Fruit fly (Drosophila melanogaster) whole organism, embryonic: Measurements from ENCODE around the gene CG7518.

Experiments used
- ATbp ChIP-seq: fragments of 200-800 bp; sonication (Bioruptor generic); optimal IDR thresholded peaks from 2 replicates; lab custom pipeline; 2017; ENCODE audit warnings: missing biosample characterization, mild to moderate bottlenecking, missing genetic modification characterization, missing genetic modification reagents
- Antp ChIP-seq: fragments of 200-800 bp; sonication (Bioruptor generic); optimal IDR thresholded peaks from 3 replicates; lab custom pipeline; 2016; ENCODE audit warnings: missing biosample characterization, missing genetic modification characterization
- BtbVII ChIP-seq: fragments of 200-800 bp; sonication (Bioruptor generic); optimal IDR thresholded peaks from 3 replicates; lab custom pipeline; 2017; ENCODE audit warnings: missing biosample characterization, mild to moderate bottlenecking, missing genetic modification characterization
- CG1024 ChIP-seq: fragments of 200-800 bp; sonication (Bioruptor generic); IDR thresholded peaks from 2 replicates; pipeline ENCODE4 v1.3.6; 2022; ENCODE audit warnings: missing biosample characterization, missing genetic modification characterization
- CG10959 ChIP-seq: fragments of 200-800 bp; sonication (Bioruptor generic); IDR thresholded peaks from 2 replicates; pipeline ENCODE4 v1.3.6; 2022; ENCODE audit warnings: missing biosample characterization, missing genetic modification characterization
- CG11695 ChIP-seq: fragments of 200-800 bp; sonication (Bioruptor generic); IDR thresholded peaks from 3 replicates; pipeline ENCODE4 v1.3.6; 2022; ENCODE audit warnings: missing biosample characterization, missing genetic modification characterization
- CG12071 ChIP-seq: fragments of 200-800 bp; sonication (Bioruptor generic); optimal IDR thresholded peaks from 3 replicates; lab custom pipeline; 2018; ENCODE audit warnings: missing biosample characterization, mild to moderate bottlenecking, missing genetic modification characterization
- CG12236 ChIP-seq: fragments of 200-800 bp; sonication (Bioruptor generic); optimal IDR thresholded peaks from 2 replicates; lab custom pipeline; 2016; ENCODE audit warnings: missing biosample characterization, missing genetic modification characterization
- CG2120 ChIP-seq: fragments of 200-800 bp; sonication (Bioruptor generic); optimal IDR thresholded peaks from 3 replicates; lab custom pipeline; 2016; ENCODE audit warnings: missing biosample characterization, missing genetic modification characterization
- CG33213 ChIP-seq: fragments of 200-800 bp; sonication (Bioruptor generic); optimal IDR thresholded peaks from 3 replicates; lab custom pipeline; 2016; ENCODE audit warnings: missing biosample characterization, missing genetic modification characterization
- CG42726 ChIP-seq: fragments of 200-800 bp; sonication (Bioruptor generic); IDR thresholded peaks from 2 replicates; pipeline ENCODE4 v1.3.6; 2022; ENCODE audit warnings: missing biosample characterization, missing genetic modification characterization; ENCODE audit not compliant: partially characterized antibody
- CG4328 ChIP-seq: fragments of 200-800 bp; sonication (Bioruptor generic); optimal IDR thresholded peaks from 3 replicates; lab custom pipeline; 2017; ENCODE audit warnings: missing biosample characterization, missing genetic modification reagents, missing genetic modification characterization
- CG4404 ChIP-seq: fragments of 200-800 bp; sonication (Bioruptor generic); IDR thresholded peaks from 2 replicates; pipeline ENCODE4 v1.3.6; 2022; ENCODE audit warnings: missing biosample characterization, missing genetic modification characterization
- CG5245 ChIP-seq: fragments of 200-800 bp; sonication (Bioruptor generic); optimal IDR thresholded peaks from 3 replicates; lab custom pipeline; 2016; ENCODE audit warnings: missing biosample characterization, missing genetic modification characterization
- CG6272 ChIP-seq: fragments of 200-800 bp; sonication (Bioruptor generic); IDR thresholded peaks from 2 replicates; pipeline ENCODE4 v1.3.6; 2022; ENCODE audit warnings: missing biosample characterization, missing genetic modification characterization
- CG6689 ChIP-seq: fragments of 200-800 bp; sonication (Bioruptor generic); IDR thresholded peaks from 2 replicates; pipeline ENCODE4 v1.3.6; 2022; ENCODE audit warnings: missing biosample characterization, missing genetic modification characterization
- CG6791 ChIP-seq: fragments of 200-800 bp; sonication (Bioruptor generic); IDR thresholded peaks from 3 replicates; pipeline ENCODE4 v1.3.6; 2022; ENCODE audit warnings: missing biosample characterization, missing genetic modification characterization; ENCODE audit not compliant: partially characterized antibody
- CG9727 ChIP-seq: fragments of 200-800 bp; sonication (Bioruptor generic); optimal IDR thresholded peaks from 3 replicates; lab custom pipeline; 2017; ENCODE audit warnings: missing biosample characterization, mild to moderate bottlenecking, missing genetic modification characterization
- CTCF ChIP-seq: fragments of 200-800 bp; sonication (Bioruptor generic); optimal IDR thresholded peaks from 2 replicates; lab custom pipeline; 2017; ENCODE audit warnings: missing biosample characterization, mild to moderate bottlenecking, missing genetic modification characterization, moderate library complexity
- Chrac-16 ChIP-seq: fragments of 200-800 bp; sonication (Bioruptor generic); optimal IDR thresholded peaks from 3 replicates; lab custom pipeline; 2016; ENCODE audit warnings: missing biosample characterization, missing genetic modification characterization
- D19A ChIP-seq: fragments of 200-800 bp; optimal IDR thresholded peaks from 3 replicates; lab custom pipeline; 2019; ENCODE audit warnings: missing biosample characterization, mild to moderate bottlenecking, missing genetic modification characterization, moderate library complexity
- Deaf1 ChIP-seq: fragments of 200-800 bp; optimal IDR thresholded peaks from 3 replicates; lab custom pipeline; 2019; ENCODE audit warnings: missing biosample characterization, mild to moderate bottlenecking, missing genetic modification characterization, moderate library complexity
- Dfd ChIP-seq, 2 experiments: fragments of >200 bp; optimal IDR thresholded peaks; 2 replicates each; lab custom pipeline; 2017; ENCODE audit warnings: missing biosample characterization in 2 of 2, missing genetic modification characterization in 2 of 2
- HHEX ChIP-seq: fragments of 200-800 bp; sonication (Bioruptor generic); optimal IDR thresholded peaks from 3 replicates; lab custom pipeline; 2017; ENCODE audit warnings: missing biosample characterization, mild to moderate bottlenecking, missing genetic modification characterization, missing genetic modification reagents
- MBD-R2 ChIP-seq: fragments of 200-800 bp; sonication (Bioruptor generic); IDR thresholded peaks from 2 replicates; pipeline ENCODE4 v1.3.6; 2022; ENCODE audit warnings: missing biosample characterization, missing genetic modification characterization
- Mes4 ChIP-seq: fragments of 200-800 bp; sonication (Bioruptor generic); optimal IDR thresholded peaks from 2 replicates; lab custom pipeline; 2016; ENCODE audit warnings: missing biosample characterization, missing genetic modification characterization
- Myb ChIP-seq: fragments of 200-800 bp; sonication (Bioruptor generic); optimal IDR thresholded peaks from 2 replicates; lab custom pipeline; 2016; ENCODE audit warnings: missing biosample characterization, missing genetic modification characterization
- Nf-YC ChIP-seq: fragments of 200-800 bp; optimal IDR thresholded peaks from 3 replicates; lab custom pipeline; 2019; ENCODE audit warnings: missing biosample characterization, mild to moderate bottlenecking, missing genetic modification characterization, moderate library complexity
- TFAM ChIP-seq: fragments of 200-800 bp; sonication (Bioruptor generic); optimal IDR thresholded peaks from 2 replicates; lab custom pipeline; 2017; ENCODE audit warnings: missing biosample characterization, missing genetic modification characterization, inconsistent platforms
- Xbp1 ChIP-seq: fragments of 200-800 bp; sonication (Bioruptor generic); optimal IDR thresholded peaks from 3 replicates; lab custom pipeline; 2016; ENCODE audit warnings: missing biosample characterization, mild to moderate bottlenecking, missing genetic modification characterization
- ap ChIP-seq: fragments of 200-800 bp; sonication (Bioruptor generic); IDR thresholded peaks from 2 replicates; pipeline ENCODE4 v1.3.6; 2022; ENCODE audit warnings: missing biosample characterization, missing genetic modification characterization
- crc ChIP-seq: fragments of 200-800 bp; sonication (Bioruptor generic); optimal IDR thresholded peaks from 2 replicates; lab custom pipeline; 2016; ENCODE audit warnings: missing biosample characterization, missing genetic modification characterization
- croc ChIP-seq: fragments of 200-800 bp; sonication (Bioruptor generic); conservative IDR thresholded peaks from 3 replicates; pipeline ENCODE4 v1.3.6; 2022; ENCODE audit warnings: missing biosample characterization, missing genetic modification characterization
- dimm ChIP-seq: fragments of 200-800 bp; sonication (Bioruptor generic); IDR thresholded peaks from 2 replicates; pipeline ENCODE4 v1.3.6; 2022; ENCODE audit warnings: missing biosample characterization, missing genetic modification characterization
- eyg ChIP-seq: fragments of 200-800 bp; sonication (Bioruptor generic); optimal IDR thresholded peaks from 3 replicates; lab custom pipeline; 2016; ENCODE audit warnings: missing biosample characterization, missing genetic modification characterization
- fd96Cb ChIP-seq: fragments of 200-800 bp; sonication (Bioruptor generic); optimal IDR thresholded peaks from 2 replicates; lab custom pipeline; 2018; ENCODE audit warnings: missing biosample characterization, mild to moderate bottlenecking, missing genetic modification characterization, moderate library complexity
- gcm ChIP-seq: fragments of 200-800 bp; sonication (Bioruptor generic); optimal IDR thresholded peaks from 2 replicates; lab custom pipeline; 2019; ENCODE audit warnings: missing biosample characterization, mild to moderate bottlenecking, missing genetic modification characterization, moderate library complexity
- gcm2 ChIP-seq: fragments of 200-800 bp; sonication (Bioruptor generic); optimal IDR thresholded peaks from 2 replicates; lab custom pipeline; 2016; ENCODE audit warnings: missing biosample characterization, missing genetic modification characterization
- ham ChIP-seq: fragments of 200-800 bp; sonication (Bioruptor generic); IDR thresholded peaks from 2 replicates; pipeline ENCODE4 v1.3.6; 2022; ENCODE audit warnings: missing biosample characterization, missing genetic modification characterization
- hbn ChIP-seq: fragments of 200-800 bp; sonication (Bioruptor generic); IDR thresholded peaks from 2 replicates; pipeline ENCODE4 v1.3.6; 2022; ENCODE audit warnings: missing biosample characterization, missing genetic modification characterization; ENCODE audit not compliant: partially characterized antibody
- ind ChIP-seq: fragments of 200-800 bp; sonication (Bioruptor generic); optimal IDR thresholded peaks from 3 replicates; lab custom pipeline; 2016; ENCODE audit warnings: missing biosample characterization, missing genetic modification characterization
- kni ChIP-seq: fragments of 200-800 bp; sonication (Bioruptor generic); optimal IDR thresholded peaks from 3 replicates; lab custom pipeline; 2017; ENCODE audit warnings: mild to moderate bottlenecking, missing biosample characterization, missing genetic modification reagents, missing genetic modification characterization
- luna ChIP-seq: fragments of 200-800 bp; sonication (Bioruptor generic); optimal IDR thresholded peaks from 2 replicates; lab custom pipeline; 2016; ENCODE audit warnings: missing biosample characterization, missing genetic modification characterization
- oc ChIP-seq: fragments of 200-800 bp; sonication (Bioruptor generic); optimal IDR thresholded peaks from 2 replicates; lab custom pipeline; 2018; ENCODE audit warnings: missing biosample characterization, mild to moderate bottlenecking, missing genetic modification characterization, moderate library complexity
- pb ChIP-seq: fragments of 200-800 bp; sonication (Bioruptor generic); optimal IDR thresholded peaks from 3 replicates; lab custom pipeline; 2016; ENCODE audit warnings: missing biosample characterization, missing genetic modification characterization
- pum ChIP-seq: fragments of 200-800 bp; sonication (Bioruptor generic); optimal IDR thresholded peaks from 2 replicates; lab custom pipeline; 2016; ENCODE audit warnings: missing biosample characterization, missing genetic modification characterization
- run ChIP-seq: fragments of 200-800 bp; sonication (Bioruptor generic); optimal IDR thresholded peaks from 3 replicates; lab custom pipeline; 2018; ENCODE audit warnings: missing biosample characterization, mild to moderate bottlenecking, missing genetic modification characterization
- tap ChIP-seq: fragments of 200-800 bp; optimal IDR thresholded peaks from 3 replicates; lab custom pipeline; 2019; ENCODE audit warnings: missing biosample characterization, mild to moderate bottlenecking, missing genetic modification characterization, moderate library complexity
- tll ChIP-seq, 2 experiments: fragments of 200-800 bp in 1 of 2; fragments of >200 bp in 1 of 2; sonication (Bioruptor generic) in 1 of 2; optimal IDR thresholded peaks; 2 replicates each; lab custom pipeline; 2017 to 2019; ENCODE audit warnings: missing biosample characterization in 2 of 2, missing genetic modification characterization in 2 of 2, mild to moderate bottlenecking in 1 of 2, moderate library complexity in 1 of 2
- wek ChIP-seq: fragments of 200-800 bp; sonication (Bioruptor generic); optimal IDR thresholded peaks from 3 replicates; lab custom pipeline; 2018; ENCODE audit warnings: missing biosample characterization, mild to moderate bottlenecking, missing genetic modification characterization, moderate library complexity

Gene CG7518

dm6 chr3R:12981334-12982166, 16.3 kb upstream of the CG7518 start (continued):
- peak; percentile 70 for TF ChIP-seq CG11695 (GFP tag; lab: Robert Waterston, UW)
- peak; percentile 16 for TF ChIP-seq CG12071
- TF ChIP-seq croc (GFP tag; lab: Robert Waterston, UW) = 0 out of 3 replicates have a peak, but pooled peaks have one; percentile 19
- TF ChIP-seq Chrac-16 (GFP tag; lab: Kevin White, UChicago) = peak; percentile 48
- TF ChIP-seq CG6791 (GFP tag; lab: Robert Waterston, UW) = no peak
- no peak for TF ChIP-seq CG33213 (GFP tag; lab: Kevin White, UChicago)
- TF ChIP-seq CG1024 = 0 out of 2 replicates have a peak, but pooled peaks have one; percentile 17
- peak; percentile 74 for TF ChIP-seq CG9727
- TF ChIP-seq CTCF (GFP tag; lab: Kevin White, UChicago) = no peak
- no peak for TF ChIP-seq ap (GFP tag; lab: Robert Waterston, UW)
- peak; percentile 64; the same call in 1 of the 2 replicates for TF ChIP-seq CG6689 (GFP tag; lab: Robert Waterston, UW)
- TF ChIP-seq run (tag; lab: Kevin White, UChicago) = no peak
- no peak for TF ChIP-seq CG10959 (GFP tag; lab: Robert Waterston, UW)
- TF ChIP-seq gcm2 = peak; percentile 11
- no peak for TF ChIP-seq wek (GFP tag; lab: Kevin White, UChicago)
- TF ChIP-seq Mes4 (GFP tag; lab: Kevin White, UChicago) = no peak
- TF ChIP-seq Xbp1 (GFP tag; lab: Kevin White, UChicago) = peak; percentile 63
- TF ChIP-seq oc (tag; lab: Kevin White, UChicago) = no peak
- TF ChIP-seq CG2120 (GFP tag; lab: Kevin White, UChicago) = peak; percentile 54
- no peak for TF ChIP-seq CG4328
- no peak for TF ChIP-seq ham (GFP tag; lab: Robert Waterston, UW)
- no peak for TF ChIP-seq eyg
- no peak for TF ChIP-seq CG12236 (GFP tag; lab: Kevin White, UChicago)
- TF ChIP-seq luna (GFP tag; lab: Kevin White, UChicago) = no peak
- TF ChIP-seq crc (GFP tag; lab: Kevin White, UChicago) = no peak
- TF ChIP-seq CG4404 (GFP tag; lab: Robert Waterston, UW) = no peak
- TF ChIP-seq dimm (GFP tag; lab: Robert Waterston, UW) = peak; percentile 30; the same call in 1 of the 2 replicates
- peak; percentile 61 for TF ChIP-seq tap (tag; lab: Kevin White, UChicago)
- TF ChIP-seq gcm (GFP tag; lab: Kevin White, UChicago) = peak; percentile 45
- no peak for TF ChIP-seq hbn (GFP tag; lab: Robert Waterston, UW)
- no peak for TF ChIP-seq pb (GFP tag; lab: Kevin White, UChicago)
- no peak for TF ChIP-seq kni (GFP tag; lab: Kevin White, UChicago)
- TF ChIP-seq Myb = no peak
- TF ChIP-seq D19A (tag; lab: Kevin White, UChicago) = peak; percentile 60
- TF ChIP-seq Nf-YC (tag; lab: Kevin White, UChicago) = peak; percentile 52
- TF ChIP-seq ATbp = peak; percentile 54
- peak; percentile 51 for TF ChIP-seq fd96Cb (tag; lab: Kevin White, UChicago)
- no peak for TF ChIP-seq tll (GFP tag; optimal IDR thresholded peaks at IDR 0.05; lab: Kevin White, UChicago)
- TF ChIP-seq Dfd (GFP tag; optimal IDR thresholded peaks at IDR 0.05; lab: Kevin White, UChicago) = no peak
- no peak for TF ChIP-seq CG6272
- TF ChIP-seq ind (GFP tag; lab: Kevin White, UChicago) = peak; percentile 53
- peak; percentile 49 for TF ChIP-seq HHEX
- no peak for TF ChIP-seq BtbVII (GFP tag; lab: Kevin White, UChicago)
- TF ChIP-seq pum (GFP tag; lab: Kevin White, UChicago) = no peak
- peak; percentile 17 for TF ChIP-seq CG5245 (GFP tag; lab: Kevin White, UChicago)
- TF ChIP-seq CG42726 (GFP tag; lab: Robert Waterston, UW) = no peak
- TF ChIP-seq Antp (GFP tag; lab: Kevin White, UChicago) = no peak
- TF ChIP-seq Deaf1 (tag; lab: Kevin White, UChicago) = peak; percentile 60
- no peak for TF ChIP-seq TFAM (GFP tag; lab: Kevin White, UChicago)
- no peak; the same call in 1 of the 2 replicates for TF ChIP-seq MBD-R2 (GFP tag; lab: Robert Waterston, UW)
